Fruit fly (Drosophila melanogaster) whole organism: ENCODE measurements around the gene Ugt49B2.

Experiments used
- CG8478 ChIP-seq: fragments of >200 bp; optimal IDR thresholded peaks from 2 replicates; lab custom pipeline; 2018; ENCODE audit warnings: inconsistent platforms
- Dll ChIP-seq: fragments of >200 bp; optimal IDR thresholded peaks from 2 replicates; lab custom pipeline; 2017
- EcR ChIP-seq, 2 experiments: fragments of >200 bp; optimal IDR thresholded peaks; 2 replicates each; lab custom pipeline; 2017; ENCODE audit warnings: missing biosample characterization in 2 of 2, missing genetic modification characterization in 2 of 2, missing genetic modification reagents in 2 of 2
- pan ChIP-seq: fragments of >200 bp; optimal IDR thresholded peaks from 2 replicates; lab custom pipeline; 2017
- psq ChIP-seq: fragments of >200 bp; optimal IDR thresholded peaks from 2 replicates; lab custom pipeline; 2017
- usp ChIP-seq: fragments of >200 bp; optimal IDR thresholded peaks from 2 replicates; lab custom pipeline; 2017; ENCODE audit warnings: missing biosample characterization, missing genetic modification characterization, mixed read lengths

Gene Ugt49B2

dm6 chr3R:21349039-21349781 lies 50.3 kb downstream of the Ugt49B2 start, which contains the start of gene aus:
Gene aus, minus strand, starts transcription at chr3R:21349601.
- TF ChIP-seq CG8478: no peak
- no peak for TF ChIP-seq EcR (GFP tag; optimal IDR thresholded peaks at IDR 0.05; lab: Kevin White, UChicago)
- no peak for TF ChIP-seq usp (GFP tag; lab: Kevin White, UChicago)
- TF ChIP-seq psq: no peak
- TF ChIP-seq pan (lab: Kevin White, UChicago): no peak
- no peak for TF ChIP-seq Dll

- no peak for TF ChIP-seq pan (lab: Kevin White, UChicago)
Measured at dm6 chr3R:21348367-21349038, 51.0 kb downstream of the Ugt49B2 start.

DNA sequence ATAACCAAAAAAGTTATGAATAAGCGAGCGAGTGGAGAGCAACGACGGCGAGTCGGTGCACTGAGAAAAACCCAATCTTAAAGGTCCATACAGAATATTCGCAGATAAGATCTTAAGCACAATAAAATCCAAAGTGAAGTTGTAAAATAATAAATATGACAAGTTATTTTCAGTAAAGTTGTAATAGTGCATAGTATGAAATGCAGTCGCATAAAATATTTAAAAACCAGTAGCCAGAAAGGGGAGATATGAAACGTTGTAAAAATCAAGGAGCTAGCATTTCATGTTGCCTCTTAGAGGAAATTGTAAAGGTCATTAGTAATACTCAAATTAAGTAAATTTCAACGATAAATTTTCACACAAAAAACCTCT lies 51.7 kb downstream of the Ugt49B2 start:
- no peak for TF ChIP-seq usp (GFP tag; lab: Kevin White, UChicago)
